Fruit fly (Drosophila melanogaster) whole organism, embryonic: ENCODE data around the gene CG31549.
A peak's percentile ranks its signal among the peaks of the same experiment; 100 is the strongest.

Experiments used
- Adf1 ChIP-seq: fragments of 200-800 bp; sonication (Bioruptor generic); IDR thresholded peaks from 2 replicates; pipeline ENCODE4 v1.3.6; 2022; ENCODE audit warnings: missing biosample characterization, missing genetic modification characterization
- BtbVII ChIP-seq: fragments of 200-800 bp; sonication (Bioruptor generic); optimal IDR thresholded peaks from 3 replicates; lab custom pipeline; 2017; ENCODE audit warnings: missing biosample characterization, mild to moderate bottlenecking, missing genetic modification characterization
- CG10147 ChIP-seq: fragments of 200-800 bp; sonication (Bioruptor generic); optimal IDR thresholded peaks from 2 replicates; lab custom pipeline; 2019; ENCODE audit warnings: missing biosample characterization, mild to moderate bottlenecking, missing genetic modification characterization, moderate library complexity
- CG10654 ChIP-seq: fragments of 200-800 bp; sonication (Bioruptor generic); optimal IDR thresholded peaks from 2 replicates; lab custom pipeline; 2016; ENCODE audit warnings: missing biosample characterization, missing genetic modification characterization
- CG11093 ChIP-seq: fragments of 200-800 bp; sonication (Bioruptor generic); IDR thresholded peaks from 3 replicates; pipeline ENCODE4 v1.3.6; 2022; ENCODE audit warnings: missing biosample characterization, missing genetic modification characterization
- CG11247 ChIP-seq: fragments of 200-800 bp; sonication (Bioruptor generic); IDR thresholded peaks from 2 replicates; pipeline ENCODE4 v1.3.6; 2022; ENCODE audit warnings: missing biosample characterization, missing genetic modification characterization
- CG12236 ChIP-seq: fragments of 200-800 bp; sonication (Bioruptor generic); optimal IDR thresholded peaks from 2 replicates; lab custom pipeline; 2016; ENCODE audit warnings: missing biosample characterization, missing genetic modification characterization
- CG12659 ChIP-seq: fragments of 200-800 bp; sonication (Bioruptor generic); optimal IDR thresholded peaks from 3 replicates; lab custom pipeline; 2017; ENCODE audit warnings: mild to moderate bottlenecking, missing biosample characterization, missing genetic modification reagents, missing genetic modification characterization
- CG14014 ChIP-seq: fragments of 200-800 bp; sonication (Bioruptor generic); IDR thresholded peaks from 2 replicates; pipeline ENCODE4 v1.3.6; 2022; ENCODE audit warnings: missing biosample characterization, missing genetic modification characterization
- CG14441 ChIP-seq: fragments of 200-800 bp; sonication (Bioruptor generic); IDR thresholded peaks from 2 replicates; pipeline ENCODE4 v1.3.6; 2022; ENCODE audit warnings: missing biosample characterization, missing genetic modification characterization
- CG17568 ChIP-seq: fragments of 200-800 bp; sonication (Bioruptor generic); optimal IDR thresholded peaks from 2 replicates; lab custom pipeline; 2018; ENCODE audit warnings: missing biosample characterization, mild to moderate bottlenecking, missing genetic modification characterization, moderate library complexity
- CG1792 ChIP-seq: fragments of 200-800 bp; sonication (Bioruptor generic); optimal IDR thresholded peaks from 2 replicates; lab custom pipeline; 2016; ENCODE audit warnings: missing biosample characterization, missing genetic modification characterization
- CG2120 ChIP-seq: fragments of 200-800 bp; sonication (Bioruptor generic); optimal IDR thresholded peaks from 3 replicates; lab custom pipeline; 2016; ENCODE audit warnings: missing biosample characterization, missing genetic modification characterization
- CG33557 ChIP-seq: fragments of 200-800 bp; sonication (Bioruptor generic); optimal IDR thresholded peaks from 2 replicates; lab custom pipeline; 2019; ENCODE audit warnings: missing biosample characterization, mild to moderate bottlenecking, missing genetic modification characterization, moderate library complexity
- CG34224 ChIP-seq: fragments of 200-800 bp; sonication (Bioruptor generic); IDR thresholded peaks from 3 replicates; pipeline ENCODE4 v1.3.6; 2022; ENCODE audit warnings: missing biosample characterization, missing genetic modification characterization; ENCODE audit not compliant: partially characterized antibody
- CG6254 ChIP-seq: fragments of 200-800 bp; sonication (Bioruptor generic); optimal IDR thresholded peaks from 3 replicates; lab custom pipeline; 2017; ENCODE audit warnings: mild to moderate bottlenecking, missing biosample characterization, missing genetic modification reagents, missing genetic modification characterization
- CG7357 ChIP-seq: fragments of 200-800 bp; sonication (Bioruptor generic); IDR thresholded peaks from 3 replicates; pipeline ENCODE4 v1.3.6; 2022; ENCODE audit warnings: missing biosample characterization, missing genetic modification characterization
- CG7556 ChIP-seq: fragments of 200-800 bp; sonication (Bioruptor generic); optimal IDR thresholded peaks from 2 replicates; lab custom pipeline; 2017; ENCODE audit warnings: missing biosample characterization, mild to moderate bottlenecking, missing genetic modification characterization
- CG7839 ChIP-seq: fragments of 200-800 bp; sonication (Bioruptor generic); optimal IDR thresholded peaks from 3 replicates; lab custom pipeline; 2018; ENCODE audit warnings: missing biosample characterization, mild to moderate bottlenecking, missing genetic modification characterization, moderate library complexity
- CG8281 ChIP-seq: fragments of 200-800 bp; sonication (Bioruptor generic); optimal IDR thresholded peaks from 2 replicates; lab custom pipeline; 2018; ENCODE audit warnings: missing biosample characterization, mild to moderate bottlenecking, missing genetic modification characterization, moderate library complexity
- CG9797 ChIP-seq: fragments of 200-800 bp; sonication (Bioruptor generic); optimal IDR thresholded peaks from 3 replicates; lab custom pipeline; 2018; ENCODE audit warnings: missing biosample characterization, mild to moderate bottlenecking, missing genetic modification characterization
- CkIIα-i1 ChIP-seq: fragments of 200-800 bp; sonication (Bioruptor generic); IDR thresholded peaks from 2 replicates; pipeline ENCODE4 v1.3.6; 2022; ENCODE audit warnings: missing biosample characterization, missing genetic modification characterization
- Drgx ChIP-seq: fragments of 200-800 bp; sonication (Bioruptor generic); IDR thresholded peaks from 2 replicates; pipeline ENCODE4 v1.3.6; 2022; ENCODE audit warnings: missing biosample characterization, missing genetic modification characterization
- Elba2 ChIP-seq: fragments of 200-800 bp; sonication (Bioruptor generic); optimal IDR thresholded peaks from 3 replicates; lab custom pipeline; 2016; ENCODE audit warnings: missing biosample characterization, missing genetic modification characterization
- Hmx ChIP-seq: fragments of 200-800 bp; sonication (Bioruptor generic); optimal IDR thresholded peaks from 2 replicates; lab custom pipeline; 2016; ENCODE audit warnings: missing biosample characterization, missing genetic modification characterization
- Lim3 ChIP-seq: fragments of 200-800 bp; sonication (Bioruptor generic); IDR thresholded peaks from 2 replicates; pipeline ENCODE4 v1.3.6; 2022; ENCODE audit warnings: missing biosample characterization, missing genetic modification characterization
- PHDP ChIP-seq: fragments of 200-800 bp; sonication (Bioruptor generic); optimal IDR thresholded peaks from 3 replicates; lab custom pipeline; 2018; ENCODE audit warnings: missing biosample characterization, mild to moderate bottlenecking, missing genetic modification characterization, moderate library complexity
- Rfx ChIP-seq: fragments of 200-800 bp; sonication (Bioruptor generic); IDR thresholded peaks from 2 replicates; pipeline ENCODE4 v1.3.6; 2022; ENCODE audit warnings: missing biosample characterization, missing genetic modification characterization
- Sox102F ChIP-seq: fragments of 200-800 bp; sonication (Bioruptor generic); optimal IDR thresholded peaks from 2 replicates; lab custom pipeline; 2018; ENCODE audit warnings: missing biosample characterization, mild to moderate bottlenecking, missing genetic modification characterization, moderate library complexity
- ap ChIP-seq: fragments of 200-800 bp; sonication (Bioruptor generic); IDR thresholded peaks from 2 replicates; pipeline ENCODE4 v1.3.6; 2022; ENCODE audit warnings: missing biosample characterization, missing genetic modification characterization
- ash1 ChIP-seq: fragments of 200-800 bp; sonication (Bioruptor generic); optimal IDR thresholded peaks from 2 replicates; lab custom pipeline; 2018; ENCODE audit warnings: missing biosample characterization, mild to moderate bottlenecking, missing genetic modification characterization
- bowl ChIP-seq: fragments of 200-800 bp; sonication (Bioruptor generic); IDR thresholded peaks from 2 replicates; pipeline ENCODE4 v1.3.6; 2022; ENCODE audit warnings: missing biosample characterization, missing genetic modification characterization
- cad ChIP-seq: fragments of >200 bp; optimal IDR thresholded peaks from 2 replicates; lab custom pipeline; 2017; ENCODE audit warnings: missing biosample characterization, missing genetic modification characterization
- caup ChIP-seq: fragments of 200-800 bp; sonication (Bioruptor generic); optimal IDR thresholded peaks from 3 replicates; lab custom pipeline; 2017; ENCODE audit warnings: missing biosample characterization, mild to moderate bottlenecking, missing genetic modification characterization, moderate library complexity; ENCODE audit not compliant: severe bottlenecking
- cg ChIP-seq: fragments of 200-800 bp; sonication (Bioruptor generic); optimal IDR thresholded peaks from 3 replicates; lab custom pipeline; 2019; ENCODE audit warnings: missing biosample characterization, mild to moderate bottlenecking, missing genetic modification characterization, moderate library complexity
- cwo ChIP-seq: fragments of 200-800 bp; sonication (Bioruptor generic); optimal IDR thresholded peaks from 3 replicates; lab custom pipeline; 2017; ENCODE audit warnings: missing biosample characterization, missing genetic modification characterization, mild to moderate bottlenecking, moderate library complexity, missing genetic modification reagents
- dysf ChIP-seq: fragments of 200-800 bp; sonication (Bioruptor generic); IDR thresholded peaks from 3 replicates; pipeline ENCODE4 v1.3.6; 2022; ENCODE audit warnings: missing biosample characterization, missing genetic modification characterization
- eve ChIP-seq, 2 experiments: fragments of >200 bp; optimal IDR thresholded peaks; 2 replicates each; lab custom pipeline; 2017; ENCODE audit warnings: missing biosample characterization in 2 of 2, missing genetic modification characterization in 2 of 2
- exex ChIP-seq: fragments of 200-800 bp; sonication (Bioruptor generic); optimal IDR thresholded peaks from 4 replicates; lab custom pipeline; 2018; ENCODE audit warnings: missing biosample characterization, mild to moderate bottlenecking, missing genetic modification characterization, moderate library complexity
- gcm ChIP-seq: fragments of 200-800 bp; sonication (Bioruptor generic); optimal IDR thresholded peaks from 2 replicates; lab custom pipeline; 2019; ENCODE audit warnings: missing biosample characterization, mild to moderate bottlenecking, missing genetic modification characterization, moderate library complexity
- gfzf ChIP-seq: fragments of 200-800 bp; sonication (Bioruptor generic); optimal IDR thresholded peaks from 2 replicates; lab custom pipeline; 2016; ENCODE audit warnings: missing biosample characterization, mild to moderate bottlenecking, missing genetic modification characterization, moderate library complexity
- gro ChIP-seq: fragments of 200-800 bp; sonication (Bioruptor generic); optimal IDR thresholded peaks from 2 replicates; lab custom pipeline; 2016; ENCODE audit warnings: missing biosample characterization, missing genetic modification characterization
- ind ChIP-seq: fragments of 200-800 bp; sonication (Bioruptor generic); optimal IDR thresholded peaks from 3 replicates; lab custom pipeline; 2016; ENCODE audit warnings: missing biosample characterization, missing genetic modification characterization
- insv ChIP-seq, 2 experiments: fragments of 200-800 bp; sonication (Bioruptor generic); optimal IDR thresholded peaks; 3 replicates each; lab custom pipeline; 2016 to 2018; ENCODE audit warnings: missing biosample characterization in 2 of 2, missing genetic modification characterization in 2 of 2
- jumu ChIP-seq: fragments of 200-800 bp; sonication (Bioruptor generic); optimal IDR thresholded peaks from 3 replicates; lab custom pipeline; 2016; ENCODE audit warnings: missing biosample characterization, missing genetic modification characterization
- kay ChIP-seq: fragments of 200-800 bp; sonication (Bioruptor generic); optimal IDR thresholded peaks from 2 replicates; lab custom pipeline; 2016; ENCODE audit warnings: missing biosample characterization, missing genetic modification characterization
- sim ChIP-seq: fragments of 200-800 bp; sonication (Bioruptor generic); IDR thresholded peaks from 2 replicates; pipeline ENCODE4 v1.3.6; 2022; ENCODE audit warnings: missing biosample characterization, missing genetic modification characterization
- trem ChIP-seq: fragments of 200-800 bp; optimal IDR thresholded peaks from 3 replicates; lab custom pipeline; 2019; ENCODE audit warnings: missing biosample characterization, mild to moderate bottlenecking, missing genetic modification characterization, moderate library complexity
- wor ChIP-seq: fragments of 200-800 bp; sonication (Bioruptor generic); IDR thresholded peaks from 2 replicates; pipeline ENCODE4 v1.3.6; 2022; ENCODE audit warnings: missing biosample characterization, missing genetic modification characterization

CG31549 gene

DNA sequence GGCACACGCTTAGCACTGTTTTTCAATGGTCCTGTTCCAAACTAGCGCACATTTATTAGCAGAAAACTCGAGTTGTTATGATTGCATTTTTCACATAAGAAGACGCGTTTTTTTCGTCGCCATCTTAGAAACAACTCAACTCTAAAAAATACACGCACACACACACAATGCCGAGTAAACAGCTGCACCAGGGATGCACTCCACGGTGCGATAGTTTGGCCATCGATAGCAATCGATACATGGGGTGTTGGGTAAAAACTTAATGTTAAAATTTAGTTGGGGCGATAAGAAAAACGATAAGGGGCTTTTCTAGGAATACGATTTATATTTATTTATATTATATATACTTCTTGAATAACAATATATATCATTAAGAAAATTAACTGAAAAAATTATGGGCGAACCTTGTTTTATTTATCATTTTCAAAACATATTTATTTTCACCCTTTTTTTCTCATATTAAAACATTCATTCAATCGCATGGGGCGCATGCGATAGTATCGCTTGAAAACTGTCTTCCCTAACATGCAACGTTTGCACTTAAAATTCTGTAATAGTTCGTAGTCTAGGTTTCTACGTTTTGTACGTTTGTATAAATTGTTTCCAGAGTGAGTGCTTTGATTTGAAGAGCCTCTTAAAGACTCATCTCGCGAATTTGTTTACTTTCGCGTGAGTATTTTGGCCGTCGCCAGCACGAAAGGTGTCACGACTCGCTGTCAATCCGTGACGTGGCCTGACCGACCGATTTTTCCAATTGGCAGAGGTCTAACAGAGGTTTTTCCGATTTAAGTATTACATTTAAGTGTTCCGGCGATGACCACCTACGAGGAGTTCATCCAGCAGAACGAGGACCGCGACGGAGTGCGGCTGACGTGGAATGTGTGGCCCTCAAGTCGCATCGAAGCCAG, 16.8 kb downstream of the CG31549 start, which contains the start of the genes MTA1-like and Sec23 (continued):
- TF ChIP-seq kay (GFP tag; lab: Kevin White, UChicago) (no peak), Adf1 (no peak), CG9797 (GFP tag; lab: Kevin White, UChicago) (peak; percentile 35), jumu (GFP tag; lab: Kevin White, UChicago) (no peak), CG34224 (GFP tag; lab: Robert Waterston, UW) (peak; percentile 85), CG10654 (peak; percentile 44), eve (GFP tag; optimal IDR thresholded peaks at IDR 0.05; lab: Kevin White, UChicago) (no peak), Sox102F (GFP tag; lab: Kevin White, UChicago) (no peak), CG8281 (tag; lab: Kevin White, UChicago) (no peak), cwo (GFP tag; lab: Kevin White, UChicago) (no peak), CG7839 (tag; lab: Kevin White, UChicago) (peak; percentile 68), CG7556 (GFP tag; lab: Kevin White, UChicago) (peak; percentile 21), PHDP (tag; lab: Kevin White, UChicago) (peak; percentile 48), Drgx (GFP tag; lab: Robert Waterston, UW) (no peak), cg (GFP tag; lab: Kevin White, UChicago) (no peak), CG12659 (peak; percentile 87), trem (tag; lab: Kevin White, UChicago) (peak; percentile 75), wor (GFP tag; lab: Robert Waterston, UW) (no peak), Hmx (GFP tag; lab: Kevin White, UChicago) (no peak), CkIIα-i1 (GFP tag; lab: Robert Waterston, UW) (no peak), CG11247 (no peak), CG2120 (GFP tag; lab: Kevin White, UChicago) (peak; percentile 51), CG12236 (GFP tag; lab: Kevin White, UChicago) (no peak), CG17568 (GFP tag; lab: Kevin White, UChicago) (no peak), CG7357 (GFP tag; lab: Robert Waterston, UW) (no peak), gcm (GFP tag; lab: Kevin White, UChicago) (no peak), cad (GFP tag; lab: Kevin White, UChicago) (no peak), CG14441 (GFP tag; lab: Robert Waterston, UW) (peak; percentile 25; the same call in 1 of the 2 replicates), Lim3 (no peak), insv (GFP tag; optimal IDR thresholded peaks at IDR 0.05; lab: Kevin White, UChicago) (peak in 1 of 2 experiments; percentile 73), bowl (GFP tag; lab: Robert Waterston, UW) (no peak), sim (GFP tag; lab: Robert Waterston, UW) (no peak), ind (peak; percentile 61), CG10147 (GFP tag; lab: Kevin White, UChicago) (peak; percentile 56), gfzf (GFP tag; lab: Kevin White, UChicago) (peak; percentile 13), CG1792 (GFP tag; lab: Kevin White, UChicago) (no peak), caup (GFP tag; lab: Kevin White, UChicago) (peak; percentile 23), Elba2 (GFP tag; lab: Kevin White, UChicago) (peak; percentile 82), dysf (peak; percentile 17; the same call in 1 of the 3 replicates), CG11093 (GFP tag; lab: Robert Waterston, UW) (no peak), CG33557 (GFP tag; lab: Kevin White, UChicago) (peak; percentile 48), exex (tag; lab: Kevin White, UChicago) (no peak), ap (GFP tag; lab: Robert Waterston, UW) (no peak), BtbVII (GFP tag; lab: Kevin White, UChicago) (no peak), CG14014 (GFP tag; lab: Robert Waterston, UW) (no peak), CG6254 (GFP tag; lab: Kevin White, UChicago) (no peak), gro (GFP tag; lab: Kevin White, UChicago) (no peak), Rfx (peak; percentile 71), ash1 (GFP tag; lab: Kevin White, UChicago) (no peak)
